Fruit fly (Drosophila melanogaster) whole organism, embryonic: ENCODE results near the gene Lim1.
A peak's percentile ranks its signal among the peaks of the same experiment; 100 is the strongest.

Experiments
- Blimp-1 ChIP-seq: fragments of 200-800 bp; sonication (Bioruptor generic); optimal IDR thresholded peaks from 3 replicates; lab custom pipeline; 2018; ENCODE audit warnings: missing biosample characterization, missing genetic modification characterization, mild to moderate bottlenecking, moderate library complexity, missing genetic modification reagents
- CG10147 ChIP-seq: fragments of 200-800 bp; sonication (Bioruptor generic); optimal IDR thresholded peaks from 2 replicates; lab custom pipeline; 2019; ENCODE audit warnings: missing biosample characterization, mild to moderate bottlenecking, missing genetic modification characterization, moderate library complexity
- CG10979 ChIP-seq: fragments of 200-800 bp; sonication (Bioruptor generic); optimal IDR thresholded peaks from 2 replicates; lab custom pipeline; 2018; ENCODE audit warnings: missing biosample characterization, mild to moderate bottlenecking, missing genetic modification characterization, moderate library complexity
- CG11093 ChIP-seq: fragments of 200-800 bp; sonication (Bioruptor generic); IDR thresholded peaks from 3 replicates; pipeline ENCODE4 v1.3.6; 2022; ENCODE audit warnings: missing biosample characterization, missing genetic modification characterization
- CG11504 ChIP-seq: fragments of 200-800 bp; sonication (Bioruptor generic); optimal IDR thresholded peaks from 3 replicates; lab custom pipeline; 2019; ENCODE audit warnings: missing biosample characterization, mild to moderate bottlenecking, missing genetic modification characterization, moderate library complexity
- CG11696 ChIP-seq: fragments of 200-800 bp; sonication (Bioruptor generic); IDR thresholded peaks from 2 replicates; pipeline ENCODE4 v1.3.6; 2022; ENCODE audit warnings: missing biosample characterization, missing genetic modification characterization
- CG13424 ChIP-seq: fragments of 200-800 bp; sonication (Bioruptor generic); optimal IDR thresholded peaks from 2 replicates; lab custom pipeline; 2019; ENCODE audit warnings: missing biosample characterization, mild to moderate bottlenecking, missing genetic modification characterization, moderate library complexity
- CG14710 ChIP-seq: fragments of 200-800 bp; sonication (Bioruptor generic); optimal IDR thresholded peaks from 3 replicates; lab custom pipeline; 2019; ENCODE audit warnings: missing biosample characterization, mild to moderate bottlenecking, missing genetic modification characterization, moderate library complexity
- CG17361 ChIP-seq: fragments of 200-800 bp; sonication (Bioruptor generic); IDR thresholded peaks from 3 replicates; pipeline ENCODE4 v1.3.6; 2022; ENCODE audit warnings: missing biosample characterization, missing genetic modification characterization
- CG18262 ChIP-seq: fragments of 200-800 bp; optimal IDR thresholded peaks from 3 replicates; lab custom pipeline; 2019; ENCODE audit warnings: missing biosample characterization, mild to moderate bottlenecking, missing genetic modification characterization, moderate library complexity
- CG2678 ChIP-seq: fragments of 200-800 bp; sonication (Bioruptor generic); optimal IDR thresholded peaks from 3 replicates; lab custom pipeline; 2019; ENCODE audit warnings: missing biosample characterization, mild to moderate bottlenecking, missing genetic modification characterization, moderate library complexity
- CG2712 ChIP-seq: fragments of 200-800 bp; optimal IDR thresholded peaks from 3 replicates; lab custom pipeline; 2019; ENCODE audit warnings: missing biosample characterization, mild to moderate bottlenecking, missing genetic modification characterization, moderate library complexity
- CG31441 ChIP-seq: fragments of 200-800 bp; sonication (Bioruptor generic); IDR thresholded peaks from 2 replicates; pipeline ENCODE4 v1.3.6; 2022; ENCODE audit warnings: missing biosample characterization, missing genetic modification characterization
- CG7839 ChIP-seq: fragments of 200-800 bp; sonication (Bioruptor generic); optimal IDR thresholded peaks from 3 replicates; lab custom pipeline; 2018; ENCODE audit warnings: missing biosample characterization, mild to moderate bottlenecking, missing genetic modification characterization, moderate library complexity
- CG9797 ChIP-seq: fragments of 200-800 bp; sonication (Bioruptor generic); optimal IDR thresholded peaks from 3 replicates; lab custom pipeline; 2018; ENCODE audit warnings: missing biosample characterization, mild to moderate bottlenecking, missing genetic modification characterization
- CoRest ChIP-seq: fragments of 200-800 bp; sonication (Bioruptor generic); optimal IDR thresholded peaks from 3 replicates; lab custom pipeline; 2018; ENCODE audit warnings: missing biosample characterization, mild to moderate bottlenecking, missing genetic modification characterization, moderate library complexity
- D19A ChIP-seq: fragments of 200-800 bp; optimal IDR thresholded peaks from 3 replicates; lab custom pipeline; 2019; ENCODE audit warnings: missing biosample characterization, mild to moderate bottlenecking, missing genetic modification characterization, moderate library complexity
- D19B ChIP-seq: fragments of 200-800 bp; sonication (Bioruptor generic); optimal IDR thresholded peaks from 2 replicates; lab custom pipeline; 2017; ENCODE audit warnings: missing biosample characterization, mild to moderate bottlenecking, missing genetic modification characterization
- Dfd ChIP-seq, 2 experiments: fragments of >200 bp; optimal IDR thresholded peaks; 2 replicates each; lab custom pipeline; 2017; ENCODE audit warnings: missing biosample characterization in 2 of 2, missing genetic modification characterization in 2 of 2
- Drgx ChIP-seq: fragments of 200-800 bp; sonication (Bioruptor generic); IDR thresholded peaks from 2 replicates; pipeline ENCODE4 v1.3.6; 2022; ENCODE audit warnings: missing biosample characterization, missing genetic modification characterization
- Hmx ChIP-seq: fragments of 200-800 bp; sonication (Bioruptor generic); optimal IDR thresholded peaks from 2 replicates; lab custom pipeline; 2016; ENCODE audit warnings: missing biosample characterization, missing genetic modification characterization
- Hr51 ChIP-seq, 2 experiments: fragments of 200-800 bp; sonication (Bioruptor generic); optimal IDR thresholded peaks; 2 replicates in 1 of 2; 3 replicates in 1 of 2; lab custom pipeline; 2016 to 2018; ENCODE audit warnings: missing biosample characterization in 2 of 2, missing genetic modification characterization in 2 of 2, mild to moderate bottlenecking in 1 of 2, moderate library complexity in 1 of 2
- Oli ChIP-seq: fragments of 200-800 bp; sonication (Bioruptor generic); optimal IDR thresholded peaks from 2 replicates; lab custom pipeline; 2018; ENCODE audit warnings: missing biosample characterization, mild to moderate bottlenecking, missing genetic modification characterization, moderate library complexity
- Sox100B ChIP-seq: fragments of 200-800 bp; sonication (Bioruptor generic); optimal IDR thresholded peaks from 3 replicates; lab custom pipeline; 2018; ENCODE audit warnings: missing biosample characterization, mild to moderate bottlenecking, missing genetic modification characterization
- Sox102F ChIP-seq: fragments of 200-800 bp; sonication (Bioruptor generic); optimal IDR thresholded peaks from 2 replicates; lab custom pipeline; 2018; ENCODE audit warnings: missing biosample characterization, mild to moderate bottlenecking, missing genetic modification characterization, moderate library complexity
- Ssrp ChIP-seq: fragments of 200-800 bp; sonication (Bioruptor generic); optimal IDR thresholded peaks from 2 replicates; lab custom pipeline; 2018; ENCODE audit warnings: missing biosample characterization, mild to moderate bottlenecking, missing genetic modification characterization, moderate library complexity
- bsh ChIP-seq, 2 experiments: fragments of 200-800 bp; sonication (Bioruptor generic); optimal IDR thresholded peaks; 2 replicates each; lab custom pipeline; 2017 to 2018; ENCODE audit warnings: mild to moderate bottlenecking in 2 of 2, missing biosample characterization in 2 of 2, missing genetic modification characterization in 2 of 2, moderate library complexity in 1 of 2
- croc ChIP-seq: fragments of 200-800 bp; sonication (Bioruptor generic); conservative IDR thresholded peaks from 3 replicates; pipeline ENCODE4 v1.3.6; 2022; ENCODE audit warnings: missing biosample characterization, missing genetic modification characterization
- dmrt99B ChIP-seq: fragments of 200-800 bp; sonication (Bioruptor generic); optimal IDR thresholded peaks from 2 replicates; lab custom pipeline; 2018; ENCODE audit warnings: missing biosample characterization, mild to moderate bottlenecking, missing genetic modification characterization, moderate library complexity
- gcm ChIP-seq: fragments of 200-800 bp; sonication (Bioruptor generic); optimal IDR thresholded peaks from 2 replicates; lab custom pipeline; 2019; ENCODE audit warnings: missing biosample characterization, mild to moderate bottlenecking, missing genetic modification characterization, moderate library complexity
- gem ChIP-seq: fragments of 200-800 bp; sonication (Bioruptor generic); optimal IDR thresholded peaks from 2 replicates; lab custom pipeline; 2019; ENCODE audit warnings: missing biosample characterization, mild to moderate bottlenecking, missing genetic modification characterization, moderate library complexity
- grau ChIP-seq: fragments of 200-800 bp; optimal IDR thresholded peaks from 3 replicates; lab custom pipeline; 2019; ENCODE audit warnings: missing biosample characterization, mild to moderate bottlenecking, missing genetic modification characterization, moderate library complexity
- grn ChIP-seq: fragments of 200-800 bp; sonication (Bioruptor generic); optimal IDR thresholded peaks from 3 replicates; lab custom pipeline; 2017; ENCODE audit warnings: missing biosample characterization, missing genetic modification characterization
- lola ChIP-seq, 3 experiments: fragments of >200 bp in 2 of 3; fragments of 200-800 bp in 1 of 3; sonication (Bioruptor generic) in 1 of 3; optimal IDR thresholded peaks; 2 replicates each; lab custom pipeline; 2017 to 2019; ENCODE audit warnings: missing biosample characterization in 3 of 3, missing genetic modification characterization in 3 of 3, mild to moderate bottlenecking in 1 of 3, moderate library complexity in 1 of 3
- nmo ChIP-seq: fragments of 200-800 bp; sonication (Bioruptor generic); optimal IDR thresholded peaks from 2 replicates; lab custom pipeline; 2018; ENCODE audit warnings: missing biosample characterization, mild to moderate bottlenecking, missing genetic modification characterization, moderate library complexity
- nom ChIP-seq: fragments of 200-800 bp; sonication (Bioruptor generic); optimal IDR thresholded peaks from 2 replicates; lab custom pipeline; 2017; ENCODE audit warnings: missing biosample characterization, missing genetic modification characterization, mild to moderate bottlenecking, moderate library complexity, missing genetic modification reagents
- phol ChIP-seq: fragments of 200-800 bp; sonication (Bioruptor generic); optimal IDR thresholded peaks from 3 replicates; lab custom pipeline; 2018; ENCODE audit warnings: missing biosample characterization, mild to moderate bottlenecking, missing genetic modification characterization, moderate library complexity
- ro ChIP-seq: fragments of 200-800 bp; sonication (Bioruptor generic); IDR thresholded peaks from 2 replicates; pipeline ENCODE4 v1.3.6; 2022; ENCODE audit warnings: missing biosample characterization, missing genetic modification characterization
- row ChIP-seq: fragments of 200-800 bp; sonication (Bioruptor generic); IDR thresholded peaks from 3 replicates; pipeline ENCODE4 v1.3.6; 2022; ENCODE audit warnings: missing biosample characterization, missing genetic modification characterization

Gene Lim1

dm6 chrX:8747627-8748026, 58.0 kb downstream of the Lim1 start:
- TF ChIP-seq CG10147 (no peak), D19B (peak; percentile 7), row (GFP tag; lab: Robert Waterston, UW) (0 out of 3 replicates have a peak, but pooled peaks have one; percentile 16), bsh (GFP tag; optimal IDR thresholded peaks at IDR 0.05; lab: Kevin White, UChicago) (peak in 1 of 2 experiments; percentile 38), Hmx (GFP tag; lab: Kevin White, UChicago) (no peak), D19A (tag; lab: Kevin White, UChicago) (peak; percentile 2), Drgx (GFP tag; lab: Robert Waterston, UW) (0 out of 2 replicates have a peak, but pooled peaks have one; percentile 17), croc (GFP tag; lab: Robert Waterston, UW) (0 out of 3 replicates have a peak, but pooled peaks have one; percentile 14), dmrt99B (tag; lab: Kevin White, UChicago) (peak; percentile 36), Hr51 (GFP tag; optimal IDR thresholded peaks at IDR 0.05; lab: Kevin White, UChicago) (peak in 1 of 2 experiments; percentile 12), Blimp-1 (peak; percentile 15), CG9797 (GFP tag; lab: Kevin White, UChicago) (no peak), CG2712 (tag; lab: Kevin White, UChicago) (peak; percentile 36), CG11696 (GFP tag; lab: Robert Waterston, UW) (no peak), gcm (GFP tag; lab: Kevin White, UChicago) (no peak), CG11093 (GFP tag; lab: Robert Waterston, UW) (no peak), lola (GFP tag; optimal IDR thresholded peaks at IDR 0.05; lab: Kevin White, UChicago) (peak in 1 of 3 experiments; percentile 4), Sox102F (GFP tag; lab: Kevin White, UChicago) (peak; percentile 1), Sox100B (peak; percentile 22), CG18262 (tag; lab: Kevin White, UChicago) (peak; percentile 45), CG10979 (tag; lab: Kevin White, UChicago) (peak; percentile 32), CG7839 (tag; lab: Kevin White, UChicago) (peak; percentile 23), grn (peak; percentile 11), ro (GFP tag; lab: Robert Waterston, UW) (no peak), phol (tag; lab: Kevin White, UChicago) (peak; percentile 15), CG17361 (0 out of 3 replicates have a peak, but pooled peaks have one; percentile 16), Oli (tag; lab: Kevin White, UChicago) (peak; percentile 6), gem (tag; lab: Kevin White, UChicago) (peak; percentile 47), CG2678 (tag; lab: Kevin White, UChicago) (peak; percentile 20), Dfd (GFP tag; optimal IDR thresholded peaks at IDR 0.05; lab: Kevin White, UChicago) (no peak), grau (tag; lab: Kevin White, UChicago) (peak; percentile 13), nmo (GFP tag; lab: Kevin White, UChicago) (peak; percentile 42), CG11504 (tag; lab: Kevin White, UChicago) (peak; percentile 21), CG14710 (tag; lab: Kevin White, UChicago) (peak; percentile 12), CoRest (tag; lab: Kevin White, UChicago) (peak; percentile 20), CG31441 (GFP tag; lab: Robert Waterston, UW) (0 out of 2 replicates have a peak, but pooled peaks have one; percentile 20), Ssrp (tag; lab: Kevin White, UChicago) (peak; percentile 14), CG13424 (tag; lab: Kevin White, UChicago) (peak; percentile 16), nom (no peak)
